Worm (Caenorhabditis elegans): Measurements from ENCODE around the gene srab-1.

ce11 chrV:5104934-5105333 lies 3.0 kb upstream of the srab-1 start, which contains the start of gene srab-2:
- TF ChIP-seq elt-2 (tag; optimal IDR thresholded peaks at IDR 0.05) (no peak), ceh-14 (tag; optimal IDR thresholded peaks at IDR 0.05) (no peak), pha-4 (tag; optimal IDR thresholded peaks at IDR 0.05) (no peak)

All from whole organism, late embryonic.